Worm (Caenorhabditis elegans) whole organism, L4/young adult: ENCODE measurements around the gene R05G9.1.

Experiments
- W03F9.2 ChIP-seq: fragments of 150-350 bp; optimal IDR thresholded peaks from 2 replicates; lab custom pipeline; 2014; ENCODE audit warnings: missing biosample characterization, missing genetic modification characterization
- dao-5 ChIP-seq: sonication (generic microtip); optimal IDR thresholded peaks from 2 replicates; lab custom pipeline; 2016; ENCODE audit warnings: missing genotype, missing genetic modification characterization, moderate library complexity, missing compliant biosample characterization
- him-1 ChIP-seq: sonication (generic microtip); optimal IDR thresholded peaks from 2 replicates; lab custom pipeline; 2016; ENCODE audit warnings: missing genotype, missing genetic modification reagents, missing genetic modification characterization, missing compliant biosample characterization

DNA sequence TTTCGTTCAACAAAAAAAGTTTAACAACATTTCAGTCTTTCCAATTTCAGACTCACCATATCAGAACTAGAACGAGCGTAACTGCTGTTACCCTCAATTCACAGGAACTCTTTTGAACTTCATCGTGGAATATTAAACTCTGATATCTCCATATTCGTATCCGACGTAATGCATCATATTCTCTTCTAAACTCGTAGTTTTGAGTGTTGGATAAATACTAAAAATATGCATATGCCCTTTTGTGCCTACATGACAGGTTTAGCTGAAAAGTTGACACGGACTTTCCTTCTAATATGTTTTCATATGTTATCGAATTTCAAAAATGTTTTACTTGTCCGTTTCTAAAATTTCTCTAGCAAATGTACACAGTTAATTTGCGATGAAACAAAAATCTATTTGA lies 3.9 kb upstream of the R05G9.1 start, which contains the start of gene twk-49:
- TF ChIP-seq W03F9.2 (tag; lab: Kevin White, UChicago), result no peak
- no peak for TF ChIP-seq him-1 (tag; lab: Kevin White, UChicago)
- no peak for TF ChIP-seq dao-5 (tag; lab: Kevin White, UChicago)
